Worm (Caenorhabditis elegans) whole organism, L4 larva: ENCODE results near the gene lgc-11.

ENCODE experiments used
- D1046.2 ChIP-seq: fragments of 200-800 bp; sonication (Bioruptor generic); IDR thresholded peaks from 2 replicates; pipeline ENCODE4 v1.3.6; 2022; ENCODE audit warnings: missing genetic modification characterization, missing compliant biosample characterization
- F10B5.3 ChIP-seq: sonication (generic microtip); optimal IDR thresholded peaks from 2 replicates; lab custom pipeline; 2016; ENCODE audit warnings: mild to moderate bottlenecking, missing genetic modification characterization, missing compliant biosample characterization
- F26F4.8 ChIP-seq: fragments of 200-800 bp; sonication (Bioruptor generic); conservative IDR thresholded peaks from 2 replicates; pipeline ENCODE4 v1.3.6; 2022; ENCODE audit warnings: missing genetic modification characterization, missing compliant biosample characterization
- Y105C5A.15 ChIP-seq: fragments of 200-800 bp; sonication (Bioruptor generic); IDR thresholded peaks from 2 replicates; pipeline ENCODE4 v1.3.6; 2022; ENCODE audit warnings: missing genetic modification characterization, missing compliant biosample characterization
- Y75B8A.6 ChIP-seq: fragments of 200-800 bp; sonication (Bioruptor generic); IDR thresholded peaks from 2 replicates; pipeline ENCODE4 v1.3.6; 2022; ENCODE audit warnings: missing genetic modification reagents, missing genetic modification characterization, missing compliant biosample characterization
- aha-1 ChIP-seq: fragments of 150-350 bp; peaks from one replicate; lab custom pipeline; 2014; ENCODE audit warnings: missing biosample characterization, missing genetic modification characterization
- ama-1 ChIP-seq: fragments of 150-350 bp; optimal IDR thresholded peaks from 2 replicates; lab custom pipeline; 2014; ENCODE audit warnings: inconsistent platforms, mixed read lengths
- arid-1 ChIP-seq: fragments of 200-800 bp; sonication (Bioruptor generic); conservative IDR thresholded peaks from 2 replicates; pipeline ENCODE4 v1.3.6; 2022; ENCODE audit warnings: missing genetic modification reagents, missing genetic modification characterization, missing compliant biosample characterization
- ceh-28 ChIP-seq: fragments of 150-350 bp; optimal IDR thresholded peaks from 2 replicates; lab custom pipeline; 2014; ENCODE audit warnings: missing biosample characterization, missing genetic modification reagents, missing genetic modification characterization
- ceh-44 ChIP-seq: fragments of 200-800 bp; sonication (Bioruptor generic); IDR thresholded peaks from 2 replicates; pipeline ENCODE4 v1.3.6; 2022; ENCODE audit warnings: missing genetic modification reagents, missing genetic modification characterization, missing compliant biosample characterization
- ceh-82 ChIP-seq: sonication (generic microtip); optimal IDR thresholded peaks from 2 replicates; lab custom pipeline; 2017; ENCODE audit warnings: missing biosample characterization, missing genetic modification characterization
- ctbp-1 ChIP-seq: fragments of 200-800 bp; sonication (Bioruptor generic); IDR thresholded peaks from 2 replicates; pipeline ENCODE4 v1.3.6; 2022; ENCODE audit warnings: missing genetic modification reagents, missing genetic modification characterization, missing compliant biosample characterization
- daf-12 ChIP-seq: fragments of 150-350 bp; optimal IDR thresholded peaks from 2 replicates; lab custom pipeline; 2014; ENCODE audit warnings: missing biosample characterization, missing genetic modification reagents, missing genetic modification characterization
- daf-16 ChIP-seq, 3 experiments: sonication (generic microtip); optimal IDR thresholded peaks; 2 replicates each; lab custom pipeline; 2016 to 2017; ENCODE audit warnings: missing genetic modification characterization in 3 of 3, missing genetic modification reagents in 3 of 3, mild to moderate bottlenecking in 2 of 3, missing compliant biosample characterization in 2 of 3, missing biosample characterization in 1 of 3, moderate library complexity in 1 of 3
- daf-19 ChIP-seq: fragments of 200-800 bp; sonication (Bioruptor generic); conservative IDR thresholded peaks from 2 replicates; pipeline ENCODE4 v1.3.6; 2022; ENCODE audit warnings: missing genetic modification characterization, missing compliant biosample characterization
- dmd-6 ChIP-seq: fragments of 200-800 bp; sonication (Bioruptor generic); IDR thresholded peaks from 2 replicates; pipeline ENCODE4 v1.3.6; 2022; ENCODE audit warnings: missing genetic modification reagents, missing genetic modification characterization, missing compliant biosample characterization
- dmd-8 ChIP-seq: fragments of 200-800 bp; sonication (Bioruptor generic); IDR thresholded peaks from 2 replicates; pipeline ENCODE4 v1.3.6; 2022; ENCODE audit warnings: missing genetic modification characterization, missing compliant biosample characterization
- dmd-9 ChIP-seq: fragments of 200-800 bp; sonication (Bioruptor generic); IDR thresholded peaks from 2 replicates; pipeline ENCODE4 v1.3.6; 2022; ENCODE audit warnings: missing genetic modification reagents, missing genetic modification characterization, missing compliant biosample characterization
- duxl-1 ChIP-seq: sonication (generic microtip); optimal IDR thresholded peaks from 2 replicates; lab custom pipeline; 2016; ENCODE audit warnings: mild to moderate bottlenecking, missing genetic modification characterization, moderate library complexity, missing compliant biosample characterization; ENCODE audit not compliant: poor library complexity
- egl-27 ChIP-seq: sonication (generic microtip); optimal IDR thresholded peaks from 3 replicates; lab custom pipeline; 2017; ENCODE audit warnings: missing biosample characterization, missing genetic modification reagents, missing genetic modification characterization
- egl-43 ChIP-seq: fragments of 200-800 bp; sonication (Bioruptor generic); IDR thresholded peaks from 2 replicates; pipeline ENCODE4 v1.3.6; 2022; ENCODE audit warnings: missing genetic modification reagents, missing genetic modification characterization, missing compliant biosample characterization
- fkh-10 ChIP-seq: fragments of 150-350 bp; optimal IDR thresholded peaks from 2 replicates; lab custom pipeline; 2014; ENCODE audit warnings: missing biosample characterization, missing genetic modification reagents, missing genetic modification characterization
- hmg-1.1 ChIP-seq: fragments of 200-800 bp; sonication (Bioruptor generic); IDR thresholded peaks from 2 replicates; pipeline ENCODE4 v1.3.6; 2022; ENCODE audit warnings: missing genetic modification reagents, missing genetic modification characterization, missing compliant biosample characterization
- lim-7 ChIP-seq: fragments of 200-800 bp; sonication (Bioruptor generic); IDR thresholded peaks from 2 replicates; pipeline ENCODE4 v1.3.6; 2022; ENCODE audit warnings: missing genetic modification characterization, missing compliant biosample characterization
- lin-1 ChIP-seq: fragments of 200-800 bp; sonication (Bioruptor generic); IDR thresholded peaks from 2 replicates; pipeline ENCODE4 v1.3.6; 2022; ENCODE audit warnings: missing genetic modification reagents, missing genetic modification characterization, missing compliant biosample characterization
- lin-13 ChIP-seq: fragments of 150-350 bp; optimal IDR thresholded peaks from 2 replicates; lab custom pipeline; 2014; ENCODE audit warnings: missing biosample characterization, missing genetic modification reagents, missing genetic modification characterization
- lin-38 ChIP-seq: fragments of 200-800 bp; sonication (Bioruptor generic); IDR thresholded peaks from 2 replicates; pipeline ENCODE4 v1.3.6; 2022; ENCODE audit warnings: missing genetic modification reagents, missing genetic modification characterization, missing compliant biosample characterization
- lir-3 ChIP-seq: sonication (generic microtip); optimal IDR thresholded peaks from 2 replicates; lab custom pipeline; 2016; ENCODE audit warnings: mild to moderate bottlenecking, missing genetic modification characterization, missing compliant biosample characterization
- lsy-2 ChIP-seq, 2 experiments: fragments of 150-350 bp in 1 of 2; sonication (generic microtip) in 1 of 2; optimal IDR thresholded peaks; 2 replicates each; lab custom pipeline; 2014 to 2017; ENCODE audit warnings: missing biosample characterization in 2 of 2, missing genetic modification characterization in 2 of 2
- madf-5 ChIP-seq, 2 experiments: fragments of 200-800 bp; sonication (Bioruptor generic); IDR thresholded peaks; 2 replicates each; pipeline ENCODE4 v1.3.6; 2022; ENCODE audit warnings: missing compliant biosample characterization in 2 of 2, missing genetic modification characterization in 2 of 2
- madf-9 ChIP-seq: fragments of 200-800 bp; sonication (Bioruptor generic); conservative IDR thresholded peaks from 2 replicates; pipeline ENCODE4 v1.3.6; 2022; ENCODE audit warnings: missing genetic modification reagents, missing genetic modification characterization, missing compliant biosample characterization
- mxl-2 ChIP-seq: fragments of 200-800 bp; sonication (Bioruptor generic); conservative IDR thresholded peaks from 2 replicates; pipeline ENCODE4 v1.3.6; 2022; ENCODE audit warnings: missing genetic modification reagents, missing genetic modification characterization, missing compliant biosample characterization
- nhr-10 ChIP-seq: fragments of 150-350 bp; optimal IDR thresholded peaks from 2 replicates; lab custom pipeline; 2014; ENCODE audit warnings: missing biosample characterization, missing genetic modification characterization
- nhr-102 ChIP-seq: sonication (generic microtip); optimal IDR thresholded peaks from 2 replicates; lab custom pipeline; 2016; ENCODE audit warnings: mild to moderate bottlenecking, missing genetic modification characterization, moderate library complexity, missing compliant biosample characterization
- nhr-25 ChIP-seq: sonication (generic microtip); optimal IDR thresholded peaks from 2 replicates; lab custom pipeline; 2017; ENCODE audit warnings: missing genetic modification characterization, mild to moderate bottlenecking, missing compliant biosample characterization, antibody characterized with exemption, moderate library complexity, borderline replicate concordance; ENCODE audit not compliant: insufficient read depth
- nhr-28 ChIP-seq: fragments of 150-350 bp; optimal IDR thresholded peaks from 2 replicates; lab custom pipeline; 2014; ENCODE audit warnings: missing biosample characterization, missing genetic modification characterization
- nhr-42 ChIP-seq: fragments of 200-800 bp; sonication (Bioruptor generic); IDR thresholded peaks from 2 replicates; pipeline ENCODE4 v1.3.6; 2022; ENCODE audit warnings: missing genetic modification characterization, missing compliant biosample characterization
- nhr-48 ChIP-seq: sonication (generic microtip); optimal IDR thresholded peaks from 2 replicates; lab custom pipeline; 2016; ENCODE audit warnings: mild to moderate bottlenecking, missing genetic modification characterization, missing compliant biosample characterization
- pqm-1 ChIP-seq: sonication (generic microtip); optimal IDR thresholded peaks from 2 replicates; lab custom pipeline; 2017; ENCODE audit warnings: missing biosample characterization, missing genetic modification characterization
- rbr-2 ChIP-seq: sonication (generic microtip); optimal IDR thresholded peaks from 2 replicates; lab custom pipeline; 2016; ENCODE audit warnings: missing genotype, missing genetic modification characterization, missing compliant biosample characterization
- set-16 ChIP-seq: fragments of 200-800 bp; sonication (Bioruptor generic); IDR thresholded peaks from 2 replicates; pipeline ENCODE4 v1.3.6; 2022; ENCODE audit warnings: missing genetic modification reagents, missing genetic modification characterization, missing compliant biosample characterization
- snpc-1.2 ChIP-seq: fragments of 200-800 bp; sonication (Bioruptor generic); IDR thresholded peaks from 2 replicates; pipeline ENCODE4 v1.3.6; 2022; ENCODE audit warnings: missing genetic modification reagents, missing genetic modification characterization, missing compliant biosample characterization
- spr-3 ChIP-seq: fragments of 200-800 bp; sonication (Bioruptor generic); optimal IDR thresholded peaks from 2 replicates; lab custom pipeline; 2018; ENCODE audit warnings: mild to moderate bottlenecking, missing genetic modification characterization, missing compliant biosample characterization
- tag-97 ChIP-seq: fragments of 200-800 bp; sonication (Bioruptor generic); IDR thresholded peaks from 2 replicates; pipeline ENCODE4 v1.3.6; 2022; ENCODE audit warnings: missing genetic modification characterization, missing compliant biosample characterization
- tra-1 ChIP-seq: fragments of 200-800 bp; sonication (Bioruptor generic); IDR thresholded peaks from 2 replicates; pipeline ENCODE4 v1.3.6; 2022; ENCODE audit warnings: missing genetic modification reagents, missing genetic modification characterization, missing compliant biosample characterization
- unc-130 ChIP-seq: sonication (generic microtip); optimal IDR thresholded peaks from 2 replicates; lab custom pipeline; 2016; ENCODE audit warnings: missing genetic modification reagents, missing genetic modification characterization, missing compliant biosample characterization
- zag-1 ChIP-seq: fragments of 150-350 bp; optimal IDR thresholded peaks from 2 replicates; lab custom pipeline; 2014; ENCODE audit warnings: missing biosample characterization, missing genetic modification characterization
- zfp-3 ChIP-seq: fragments of 200-800 bp; sonication (Bioruptor generic); conservative IDR thresholded peaks from 2 replicates; pipeline ENCODE4 v1.3.6; 2022; ENCODE audit warnings: missing genetic modification reagents, missing genetic modification characterization, missing compliant biosample characterization
- zip-2 ChIP-seq: fragments of 150-350 bp; optimal IDR thresholded peaks from 2 replicates; lab custom pipeline; 2014; ENCODE audit warnings: missing biosample characterization, missing genetic modification characterization
- ztf-11 ChIP-seq: fragments of 150-350 bp; optimal IDR thresholded peaks from 2 replicates; lab custom pipeline; 2014; ENCODE audit warnings: missing biosample characterization, missing genetic modification characterization

The lgc-11 gene

DNA sequence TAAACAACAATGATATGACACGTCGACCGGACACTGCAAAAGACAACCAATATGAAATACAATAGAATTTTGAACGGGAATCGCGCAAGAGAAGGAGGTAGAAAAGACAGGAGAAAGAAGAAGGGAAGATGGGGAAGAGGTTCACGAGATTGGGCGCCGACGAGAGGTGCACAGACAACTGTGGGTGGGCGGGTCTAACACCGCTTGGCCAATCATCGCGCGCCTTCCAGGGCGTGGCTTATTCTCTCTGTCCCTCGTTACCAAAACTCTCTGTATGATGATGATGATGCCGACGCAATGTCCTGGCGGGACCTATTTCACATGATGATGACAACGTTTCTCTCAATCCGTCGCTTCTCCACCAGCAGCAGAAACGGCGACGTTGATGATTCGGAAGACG, 45.9 kb downstream of the lgc-11 start:
- TF ChIP-seq egl-27 (tag; lab: Kevin White, UChicago) = no peak
- no peak for TF ChIP-seq snpc-1.2 (GFP tag; lab: Robert Waterston, UW)
- TF ChIP-seq nhr-48 (tag; lab: Kevin White, UChicago) = no peak
- no peak for TF ChIP-seq ceh-82 (tag; lab: Kevin White, UChicago)
- TF ChIP-seq D1046.2 (GFP tag; lab: Robert Waterston, UW) = no peak
- TF ChIP-seq duxl-1 (tag; lab: Kevin White, UChicago) = no peak
- no peak for TF ChIP-seq dmd-8 (GFP tag; lab: Robert Waterston, UW)
- TF ChIP-seq aha-1 (tag; lab: Kevin White, UChicago) = peak; percentile 24
- no peak for TF ChIP-seq tra-1
- TF ChIP-seq lin-1 (GFP tag; lab: Robert Waterston, UW) = no peak
- TF ChIP-seq egl-43 (GFP tag; lab: Robert Waterston, UW) = 0 out of 2 replicates have a peak, but pooled peaks have one; percentile 21
- TF ChIP-seq spr-3 (GFP tag; lab: Kevin White, UChicago) = no peak
- TF ChIP-seq hmg-1.1 (GFP tag; lab: Robert Waterston, UW) = 0 out of 2 replicates have a peak, but pooled peaks have one; percentile 6
- TF ChIP-seq F10B5.3 (tag; lab: Kevin White, UChicago) = no peak
- TF ChIP-seq lim-7 (GFP tag; lab: Robert Waterston, UW) = no peak
- no peak for TF ChIP-seq ctbp-1 (GFP tag; lab: Robert Waterston, UW)
- no peak for TF ChIP-seq daf-12 (tag; lab: Kevin White, UChicago)
- no peak for TF ChIP-seq arid-1 (GFP tag; lab: Robert Waterston, UW)
- no peak for TF ChIP-seq zag-1
- no peak for TF ChIP-seq lin-13 (GFP tag; lab: Kevin White, UChicago)
- no peak for TF ChIP-seq lin-38
- TF ChIP-seq set-16 (GFP tag; lab: Robert Waterston, UW) = peak; percentile 49
- TF ChIP-seq madf-5 (GFP tag; IDR thresholded peaks at IDR 0.05; lab: Robert Waterston, UW) = no peak
- no peak for TF ChIP-seq unc-130 (GFP tag; lab: Kevin White, UChicago)
- no peak for TF ChIP-seq zip-2 (tag; lab: Kevin White, UChicago)
- no peak for TF ChIP-seq Y105C5A.15 (GFP tag; lab: Robert Waterston, UW)
- TF ChIP-seq fkh-10 (GFP tag; lab: Kevin White, UChicago) = no peak
- TF ChIP-seq nhr-28 (tag; lab: Kevin White, UChicago) = no peak
- no peak for TF ChIP-seq ceh-44
- no peak for TF ChIP-seq madf-9 (GFP tag; lab: Robert Waterston, UW)
- TF ChIP-seq rbr-2 (tag; lab: Kevin White, UChicago) = peak; percentile 12
- no peak for TF ChIP-seq dmd-6

ce11 chrX:7457154-7457674, 49.2 kb downstream of the lgc-11 start:
- TF ChIP-seq F26F4.8 (no peak), egl-27 (tag; lab: Kevin White, UChicago) (no peak), lsy-2 (tag; optimal IDR thresholded peaks at IDR 0.05; lab: Kevin White, UChicago) (peak in 1 of 2 experiments; percentile 30), pqm-1 (tag; lab: Kevin White, UChicago) (no peak), nhr-42 (GFP tag; lab: Robert Waterston, UW) (no peak), tag-97 (GFP tag; lab: Robert Waterston, UW) (no peak), zfp-3 (GFP tag; lab: Robert Waterston, UW) (no peak), daf-16 (GFP tag; optimal IDR thresholded peaks at IDR 0.05; lab: Kevin White, UChicago) (no peak), daf-16 (tag; optimal IDR thresholded peaks at IDR 0.05; lab: Kevin White, UChicago) (no peak), nhr-10 (tag; lab: Kevin White, UChicago) (no peak), nhr-102 (tag; lab: Kevin White, UChicago) (no peak), fkh-10 (GFP tag; lab: Kevin White, UChicago) (peak; percentile 65), dmd-9 (GFP tag; lab: Robert Waterston, UW) (no peak), lir-3 (tag; lab: Kevin White, UChicago) (no peak), daf-19 (no peak), lin-13 (GFP tag; lab: Kevin White, UChicago) (no peak), ceh-28 (tag; lab: Kevin White, UChicago) (no peak), nhr-25 (tag; lab: Kevin White, UChicago) (no peak), ama-1 (no peak), mxl-2 (GFP tag; lab: Robert Waterston, UW) (no peak), aha-1 (tag; lab: Kevin White, UChicago) (peak; percentile 91), ztf-11 (no peak), Y75B8A.6 (GFP tag; lab: Robert Waterston, UW) (no peak), madf-9 (GFP tag; lab: Robert Waterston, UW) (no peak)
